Fruit fly (Drosophila melanogaster) whole organism, embryonic: Measurements from ENCODE around the gene CG6983.

Experiments
- B-H2 ChIP-seq: fragments of 200-800 bp; sonication (Bioruptor generic); optimal IDR thresholded peaks from 2 replicates; lab custom pipeline; 2018; ENCODE audit warnings: missing biosample characterization, mild to moderate bottlenecking, missing genetic modification characterization
- CG10147 ChIP-seq: fragments of 200-800 bp; sonication (Bioruptor generic); optimal IDR thresholded peaks from 2 replicates; lab custom pipeline; 2019; ENCODE audit warnings: missing biosample characterization, mild to moderate bottlenecking, missing genetic modification characterization, moderate library complexity
- CG11398 ChIP-seq: fragments of 200-800 bp; sonication (Bioruptor generic); optimal IDR thresholded peaks from 2 replicates; lab custom pipeline; 2016; ENCODE audit warnings: missing biosample characterization, missing genetic modification characterization
- CG13424 ChIP-seq: fragments of 200-800 bp; sonication (Bioruptor generic); optimal IDR thresholded peaks from 2 replicates; lab custom pipeline; 2019; ENCODE audit warnings: missing biosample characterization, mild to moderate bottlenecking, missing genetic modification characterization, moderate library complexity
- CG13775 ChIP-seq: fragments of 200-800 bp; sonication (Bioruptor generic); optimal IDR thresholded peaks from 3 replicates; lab custom pipeline; 2017; ENCODE audit warnings: missing biosample characterization, mild to moderate bottlenecking, missing genetic modification characterization
- CG14014 ChIP-seq: fragments of 200-800 bp; sonication (Bioruptor generic); IDR thresholded peaks from 2 replicates; pipeline ENCODE4 v1.3.6; 2022; ENCODE audit warnings: missing biosample characterization, missing genetic modification characterization
- CG16813 ChIP-seq: fragments of 200-800 bp; sonication (Bioruptor generic); IDR thresholded peaks from 3 replicates; pipeline ENCODE4 v1.3.6; 2022; ENCODE audit warnings: missing biosample characterization, missing genetic modification characterization; ENCODE audit not compliant: partially characterized antibody
- CG17612 ChIP-seq: fragments of 200-800 bp; sonication (Bioruptor generic); IDR thresholded peaks from 2 replicates; pipeline ENCODE4 v1.3.6; 2022; ENCODE audit warnings: missing biosample characterization, missing genetic modification characterization
- CG18599 ChIP-seq: fragments of 200-800 bp; sonication (Bioruptor generic); optimal IDR thresholded peaks from 3 replicates; lab custom pipeline; 2017; ENCODE audit warnings: missing biosample characterization, missing genetic modification characterization, mild to moderate bottlenecking, moderate library complexity, missing genetic modification reagents
- CG3281 ChIP-seq: fragments of 200-800 bp; sonication (Bioruptor generic); optimal IDR thresholded peaks from 3 replicates; lab custom pipeline; 2017; ENCODE audit warnings: missing biosample characterization, mild to moderate bottlenecking, missing genetic modification characterization
- CG3407 ChIP-seq: fragments of 200-800 bp; sonication (Bioruptor generic); optimal IDR thresholded peaks from 2 replicates; lab custom pipeline; 2018; ENCODE audit warnings: missing biosample characterization, mild to moderate bottlenecking, missing genetic modification characterization
- CG34224 ChIP-seq: fragments of 200-800 bp; sonication (Bioruptor generic); IDR thresholded peaks from 3 replicates; pipeline ENCODE4 v1.3.6; 2022; ENCODE audit warnings: missing biosample characterization, missing genetic modification characterization; ENCODE audit not compliant: partially characterized antibody
- CG4404 ChIP-seq: fragments of 200-800 bp; sonication (Bioruptor generic); IDR thresholded peaks from 2 replicates; pipeline ENCODE4 v1.3.6; 2022; ENCODE audit warnings: missing biosample characterization, missing genetic modification characterization
- CG4730 ChIP-seq: fragments of 200-800 bp; sonication (Bioruptor generic); IDR thresholded peaks from 2 replicates; pipeline ENCODE4 v1.3.6; 2022; ENCODE audit warnings: missing biosample characterization, missing genetic modification characterization
- CG6791 ChIP-seq: fragments of 200-800 bp; sonication (Bioruptor generic); IDR thresholded peaks from 3 replicates; pipeline ENCODE4 v1.3.6; 2022; ENCODE audit warnings: missing biosample characterization, missing genetic modification characterization; ENCODE audit not compliant: partially characterized antibody
- CG7271 ChIP-seq: fragments of 200-800 bp; sonication (Bioruptor generic); optimal IDR thresholded peaks from 2 replicates; lab custom pipeline; 2018; ENCODE audit warnings: missing biosample characterization, mild to moderate bottlenecking, missing genetic modification characterization, moderate library complexity
- CG7839 ChIP-seq: fragments of 200-800 bp; sonication (Bioruptor generic); optimal IDR thresholded peaks from 3 replicates; lab custom pipeline; 2018; ENCODE audit warnings: missing biosample characterization, mild to moderate bottlenecking, missing genetic modification characterization, moderate library complexity
- CG8924 ChIP-seq: fragments of 200-800 bp; optimal IDR thresholded peaks from 3 replicates; lab custom pipeline; 2019; ENCODE audit warnings: missing biosample characterization, mild to moderate bottlenecking, missing genetic modification characterization, moderate library complexity
- CG9727 ChIP-seq: fragments of 200-800 bp; sonication (Bioruptor generic); optimal IDR thresholded peaks from 3 replicates; lab custom pipeline; 2017; ENCODE audit warnings: missing biosample characterization, mild to moderate bottlenecking, missing genetic modification characterization
- Dad ChIP-seq: fragments of 200-800 bp; sonication (Bioruptor generic); optimal IDR thresholded peaks from 3 replicates; lab custom pipeline; 2016; ENCODE audit warnings: missing biosample characterization, missing genetic modification characterization
- Doc3 ChIP-seq: fragments of 200-800 bp; sonication (Bioruptor generic); IDR thresholded peaks from 3 replicates; pipeline ENCODE4 v1.3.6; 2022; ENCODE audit warnings: missing biosample characterization, missing genetic modification characterization; ENCODE audit not compliant: partially characterized antibody
- ERR ChIP-seq: fragments of 200-800 bp; sonication (Bioruptor generic); optimal IDR thresholded peaks from 2 replicates; lab custom pipeline; 2016; ENCODE audit warnings: missing biosample characterization, missing genetic modification characterization
- Eip74EF ChIP-seq, 2 experiments: fragments of 200-800 bp in 1 of 2; fragments of >200 bp in 1 of 2; sonication (Bioruptor generic) in 1 of 2; optimal IDR thresholded peaks; 2 replicates each; lab custom pipeline; 2017 to 2019; ENCODE audit warnings: missing biosample characterization in 2 of 2, missing genetic modification characterization in 2 of 2, mild to moderate bottlenecking in 1 of 2, moderate library complexity in 1 of 2
- H15 ChIP-seq: fragments of 200-800 bp; sonication (Bioruptor generic); IDR thresholded peaks from 3 replicates; pipeline ENCODE4 v1.3.6; 2022; ENCODE audit warnings: missing biosample characterization, missing genetic modification characterization
- Hand ChIP-seq: fragments of 200-800 bp; sonication (Bioruptor generic); optimal IDR thresholded peaks from 2 replicates; lab custom pipeline; 2017; ENCODE audit warnings: mild to moderate bottlenecking, missing biosample characterization, missing genetic modification reagents, missing genetic modification characterization
- Nf-YA ChIP-seq: fragments of 200-800 bp; sonication (Bioruptor generic); IDR thresholded peaks from 2 replicates; pipeline ENCODE4 v1.3.6; 2022; ENCODE audit warnings: missing biosample characterization, missing genetic modification characterization
- Opbp ChIP-seq: fragments of 200-800 bp; sonication (Bioruptor generic); IDR thresholded peaks from 3 replicates; pipeline ENCODE4 v1.3.6; 2022; ENCODE audit warnings: missing biosample characterization, missing genetic modification characterization; ENCODE audit not compliant: partially characterized antibody
- Six4 ChIP-seq: fragments of 200-800 bp; sonication (Bioruptor generic); optimal IDR thresholded peaks from 2 replicates; lab custom pipeline; 2016; ENCODE audit warnings: missing biosample characterization, missing genetic modification characterization
- Ssrp ChIP-seq: fragments of 200-800 bp; sonication (Bioruptor generic); optimal IDR thresholded peaks from 2 replicates; lab custom pipeline; 2018; ENCODE audit warnings: missing biosample characterization, mild to moderate bottlenecking, missing genetic modification characterization, moderate library complexity
- Tbp ChIP-seq: fragments of >200 bp; optimal IDR thresholded peaks from 2 replicates; lab custom pipeline; 2018; ENCODE audit warnings: missing biosample characterization, missing genetic modification characterization
- az2 ChIP-seq: fragments of 200-800 bp; sonication (Bioruptor generic); optimal IDR thresholded peaks from 3 replicates; lab custom pipeline; 2016; ENCODE audit warnings: missing biosample characterization, missing genetic modification characterization
- cad ChIP-seq: fragments of >200 bp; optimal IDR thresholded peaks from 2 replicates; lab custom pipeline; 2017; ENCODE audit warnings: missing biosample characterization, missing genetic modification characterization
- corto ChIP-seq: fragments of 200-800 bp; sonication (Bioruptor generic); optimal IDR thresholded peaks from 2 replicates; lab custom pipeline; 2016; ENCODE audit warnings: missing biosample characterization, mild to moderate bottlenecking, missing genetic modification characterization, moderate library complexity
- crp ChIP-seq, 2 experiments: fragments of 200-800 bp; sonication (Bioruptor generic); optimal IDR thresholded peaks; 2 replicates in 1 of 2; 3 replicates in 1 of 2; lab custom pipeline; 2017; ENCODE audit warnings: missing biosample characterization in 2 of 2, missing genetic modification characterization in 2 of 2, mild to moderate bottlenecking in 1 of 2, moderate library complexity in 1 of 2
- dmrt99B ChIP-seq: fragments of 200-800 bp; sonication (Bioruptor generic); optimal IDR thresholded peaks from 2 replicates; lab custom pipeline; 2018; ENCODE audit warnings: missing biosample characterization, mild to moderate bottlenecking, missing genetic modification characterization, moderate library complexity
- dpn ChIP-seq, 2 experiments: fragments of 200-800 bp; sonication (Bioruptor generic); optimal IDR thresholded peaks; 3 replicates each; lab custom pipeline; 2016; ENCODE audit warnings: missing biosample characterization in 2 of 2, missing genetic modification characterization in 2 of 2
- eyg ChIP-seq: fragments of 200-800 bp; sonication (Bioruptor generic); optimal IDR thresholded peaks from 3 replicates; lab custom pipeline; 2016; ENCODE audit warnings: missing biosample characterization, missing genetic modification characterization
- hbn ChIP-seq: fragments of 200-800 bp; sonication (Bioruptor generic); IDR thresholded peaks from 2 replicates; pipeline ENCODE4 v1.3.6; 2022; ENCODE audit warnings: missing biosample characterization, missing genetic modification characterization; ENCODE audit not compliant: partially characterized antibody
- maf-S ChIP-seq: fragments of 200-800 bp; sonication (Bioruptor generic); optimal IDR thresholded peaks from 2 replicates; lab custom pipeline; 2016; ENCODE audit warnings: missing biosample characterization, missing genetic modification characterization
- odd ChIP-seq: fragments of 200-800 bp; sonication (Bioruptor generic); optimal IDR thresholded peaks from 2 replicates; lab custom pipeline; 2017; ENCODE audit warnings: missing biosample characterization, mild to moderate bottlenecking, missing genetic modification characterization
- org-1 ChIP-seq: fragments of 200-800 bp; sonication (Bioruptor generic); optimal IDR thresholded peaks from 2 replicates; lab custom pipeline; 2017; ENCODE audit warnings: missing biosample characterization, missing genetic modification characterization
- prd ChIP-seq, 3 experiments: fragments of >200 bp in 2 of 3; fragments of 200-800 bp in 1 of 3; sonication (Bioruptor generic) in 1 of 3; optimal IDR thresholded peaks in 2 of 3; IDR thresholded peaks in 1 of 3; 2 replicates in 2 of 3; 3 replicates in 1 of 3; pipeline versions ENCODE4 v1.3.6 to Lab custom; 2017 to 2022; ENCODE audit warnings: missing biosample characterization in 1 of 3, missing genetic modification characterization in 1 of 3
- ranshi ChIP-seq: fragments of 200-800 bp; sonication (Bioruptor generic); IDR thresholded peaks from 2 replicates; pipeline ENCODE4 v1.3.6; 2022; ENCODE audit warnings: missing biosample characterization, missing genetic modification characterization
- rib ChIP-seq: fragments of 200-800 bp; sonication (Bioruptor generic); IDR thresholded peaks from 2 replicates; pipeline ENCODE4 v1.3.6; 2022; ENCODE audit warnings: missing biosample characterization, missing genetic modification characterization
- salm ChIP-seq: fragments of 200-800 bp; sonication (Bioruptor generic); optimal IDR thresholded peaks from 2 replicates; lab custom pipeline; 2018; ENCODE audit warnings: missing biosample characterization, mild to moderate bottlenecking, missing genetic modification characterization
- tgo ChIP-seq: fragments of 200-800 bp; sonication (Bioruptor generic); IDR thresholded peaks from 3 replicates; pipeline ENCODE4 v1.3.6; 2022; ENCODE audit warnings: missing biosample characterization, missing genetic modification characterization
- toy ChIP-seq: fragments of 200-800 bp; sonication (Bioruptor generic); IDR thresholded peaks from 2 replicates; pipeline ENCODE4 v1.3.6; 2022; ENCODE audit warnings: missing biosample characterization, missing genetic modification characterization
- trem ChIP-seq: fragments of 200-800 bp; optimal IDR thresholded peaks from 3 replicates; lab custom pipeline; 2019; ENCODE audit warnings: missing biosample characterization, mild to moderate bottlenecking, missing genetic modification characterization, moderate library complexity
- ttk ChIP-seq: fragments of 200-800 bp; sonication (Bioruptor generic); IDR thresholded peaks from 2 replicates; pipeline ENCODE4 v2.1.2; 2022; ENCODE audit warnings: missing biosample characterization, missing genetic modification characterization

CG6983 gene

DNA sequence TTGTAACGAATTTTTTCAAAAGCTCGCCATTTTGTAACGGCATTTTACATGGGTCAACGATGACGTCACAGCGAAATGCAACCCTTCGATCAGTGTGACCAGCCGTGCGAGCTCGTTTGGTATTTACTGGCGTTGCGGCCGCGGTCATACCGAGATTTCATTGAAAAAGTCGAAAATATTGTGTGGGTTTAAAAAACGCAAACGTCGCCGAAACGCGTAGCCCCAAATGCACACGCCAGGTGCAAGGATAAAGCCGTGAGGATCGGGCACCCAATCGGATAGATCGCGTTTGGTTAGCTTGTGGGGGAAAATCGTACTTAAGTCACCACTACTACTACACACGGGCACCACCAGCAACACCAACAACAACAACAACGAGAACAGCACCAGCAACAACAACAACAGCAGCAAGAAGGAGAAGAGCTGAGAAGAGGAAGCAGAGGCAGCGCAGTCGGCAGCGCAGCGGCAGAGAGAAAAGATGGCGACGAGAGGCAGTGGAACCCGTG lies 24.3 kb downstream of the CG6983 start, which contains the start of gene Cbl (continued):
- TF ChIP-seq toy (GFP tag; lab: Robert Waterston, UW) (no peak), odd (peak; percentile 48), CG6791 (GFP tag; lab: Robert Waterston, UW) (0 out of 3 replicates have a peak, but pooled peaks have one; percentile 37), ttk (no peak), CG4404 (GFP tag; lab: Robert Waterston, UW) (no peak), prd (optimal IDR thresholded peaks at IDR 0.05; lab: Kevin White, UChicago) (no peak), prd (GFP tag; IDR thresholded peaks at IDR 0.05; lab: Robert Waterston, UW) (no peak), CG17612 (no peak), Nf-YA (GFP tag; lab: Robert Waterston, UW) (no peak), corto (GFP tag; lab: Kevin White, UChicago) (no peak), Six4 (GFP tag; lab: Kevin White, UChicago) (no peak), Hand (GFP tag; lab: Kevin White, UChicago) (no peak), CG7839 (tag; lab: Kevin White, UChicago) (no peak), CG4730 (GFP tag; lab: Robert Waterston, UW) (no peak), maf-S (GFP tag; lab: Kevin White, UChicago) (no peak), az2 (GFP tag; lab: Kevin White, UChicago) (no peak), Dad (GFP tag; lab: Kevin White, UChicago) (no peak), dmrt99B (no peak), CG9727 (GFP tag; lab: Kevin White, UChicago) (no peak), CG11398 (GFP tag; lab: Kevin White, UChicago) (no peak), org-1 (no peak), ranshi (GFP tag; lab: Robert Waterston, UW) (no peak), CG3281 (GFP tag; lab: Kevin White, UChicago) (no peak), Eip74EF (GFP tag; optimal IDR thresholded peaks at IDR 0.05; lab: Kevin White, UChicago) (no peak), salm (tag; lab: Kevin White, UChicago) (no peak), crp (GFP tag; optimal IDR thresholded peaks at IDR 0.05; lab: Kevin White, UChicago) (peak in 1 of 2 experiments; percentile 28), rib (GFP tag; lab: Robert Waterston, UW) (no peak), CG13775 (GFP tag; lab: Kevin White, UChicago) (no peak), Doc3 (no peak), cad (GFP tag; lab: Kevin White, UChicago) (no peak), hbn (GFP tag; lab: Robert Waterston, UW) (no peak), tgo (GFP tag; lab: Robert Waterston, UW) (no peak), eyg (no peak), CG3407 (GFP tag; lab: Kevin White, UChicago) (no peak), H15 (GFP tag; lab: Robert Waterston, UW) (no peak), CG7271 (tag; lab: Kevin White, UChicago) (no peak), Ssrp (tag; lab: Kevin White, UChicago) (no peak), Opbp (GFP tag; lab: Robert Waterston, UW) (0 out of 3 replicates have a peak, but pooled peaks have one; percentile 5), ERR (GFP tag; lab: Kevin White, UChicago) (no peak), CG10147 (GFP tag; lab: Kevin White, UChicago) (no peak), CG18599 (GFP tag; lab: Kevin White, UChicago) (no peak), CG13424 (tag; lab: Kevin White, UChicago) (no peak), CG14014 (GFP tag; lab: Robert Waterston, UW) (no peak), CG16813 (GFP tag; lab: Robert Waterston, UW) (no peak), Tbp (GFP tag; lab: Kevin White, UChicago) (no peak), CG8924 (tag; lab: Kevin White, UChicago) (no peak), trem (peak; percentile 69), CG34224 (GFP tag; lab: Robert Waterston, UW) (peak; percentile 34; the same call in 1 of the 3 replicates), B-H2 (GFP tag; lab: Kevin White, UChicago) (no peak), dpn (GFP tag; optimal IDR thresholded peaks at IDR 0.05; lab: Kevin White, UChicago) (peak in 1 of 2 experiments; percentile 5)
